Fruit fly (Drosophila melanogaster) Kc167 (cell line): Measurements from ENCODE around the gene CG42580.
"Not testable (repeated sequence)": the region's sequence is repeated elsewhere in the genome, so short reads cannot be mapped to it uniquely, and the experiment has no call there.

ENCODE experiments used
- Myc ChIP-seq: fragments of >200 bp; optimal IDR thresholded peaks from 2 replicates; lab custom pipeline; 2017; ENCODE audit warnings: missing external identifiers
- Sin3A ChIP-seq: fragments of >200 bp; optimal IDR thresholded peaks from 2 replicates; lab custom pipeline; 2018; ENCODE audit warnings: missing external identifiers
- h ChIP-seq: fragments of >200 bp; optimal IDR thresholded peaks from 3 replicates; lab custom pipeline; 2018; ENCODE audit warnings: missing external identifiers
- insv ChIP-seq: fragments of >200 bp; optimal IDR thresholded peaks from 3 replicates; lab custom pipeline; 2018; ENCODE audit warnings: missing external identifiers
- psq ChIP-seq: fragments of >200 bp; optimal IDR thresholded peaks from 2 replicates; lab custom pipeline; 2017; ENCODE audit warnings: missing external identifiers
- ttk ChIP-seq: sonication (Bioruptor generic); optimal IDR thresholded peaks from 2 replicates; lab custom pipeline; 2017; ENCODE audit warnings: missing external identifiers

The CG42580 gene

DNA sequence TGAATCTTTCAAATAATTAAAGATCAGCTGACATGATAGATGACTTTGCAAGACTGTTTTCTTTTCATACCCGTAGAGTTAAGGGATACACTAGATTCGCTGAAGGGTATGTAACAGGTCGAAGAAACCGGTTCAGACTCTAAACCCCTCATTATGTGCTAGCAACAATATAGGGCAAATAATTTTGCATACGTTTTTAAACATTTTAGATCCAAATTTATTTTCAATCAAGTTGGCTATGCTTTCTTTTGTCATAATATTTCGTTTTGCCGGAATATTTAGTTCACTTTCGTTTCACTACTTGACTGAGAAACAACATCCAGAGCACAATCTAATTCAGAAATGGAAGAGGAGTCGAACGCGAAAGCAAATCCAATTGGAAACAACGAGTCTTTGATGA lies at the start of gene CG42580:
TSS of gene CG42580 (plus strand) at position 301 of the 400 bp plus-strand sequence.
- not testable (repeated sequence) for TF ChIP-seq ttk (lab: Kevin White, UChicago); h (lab: Kevin White, UChicago); Sin3A

DNA sequence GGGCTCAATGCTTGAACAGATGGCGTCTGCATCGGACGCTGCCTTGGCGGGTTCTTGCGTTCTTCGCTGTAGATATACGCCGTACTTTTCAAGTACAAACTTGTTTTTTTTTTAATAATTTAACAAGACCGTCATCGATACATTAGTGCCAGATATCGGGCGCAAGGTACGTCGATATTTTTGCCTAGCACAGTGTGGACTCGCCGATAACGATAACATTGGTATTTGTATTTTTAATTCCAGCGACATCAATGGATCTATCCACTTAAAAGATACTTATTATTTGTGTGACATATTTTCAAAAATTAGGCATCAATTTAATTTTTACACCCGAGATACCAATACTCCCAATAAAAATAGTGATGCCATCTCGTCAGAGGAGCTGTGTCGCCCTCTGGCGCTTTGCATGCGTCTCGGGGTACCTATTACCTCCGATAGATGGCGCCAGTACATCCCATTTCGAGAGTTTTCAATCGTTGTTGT lies 49.3 kb upstream of the CG42580 start, which contains the start of gene Tak1:
TSS of gene Tak1 (minus strand) at position 175 of the 483 bp plus-strand sequence.
- TF ChIP-seq ttk (lab: Kevin White, UChicago) (no peak), insv (no peak), Sin3A (no peak), psq (lab: Kevin White, UChicago) (no peak)

DNA sequence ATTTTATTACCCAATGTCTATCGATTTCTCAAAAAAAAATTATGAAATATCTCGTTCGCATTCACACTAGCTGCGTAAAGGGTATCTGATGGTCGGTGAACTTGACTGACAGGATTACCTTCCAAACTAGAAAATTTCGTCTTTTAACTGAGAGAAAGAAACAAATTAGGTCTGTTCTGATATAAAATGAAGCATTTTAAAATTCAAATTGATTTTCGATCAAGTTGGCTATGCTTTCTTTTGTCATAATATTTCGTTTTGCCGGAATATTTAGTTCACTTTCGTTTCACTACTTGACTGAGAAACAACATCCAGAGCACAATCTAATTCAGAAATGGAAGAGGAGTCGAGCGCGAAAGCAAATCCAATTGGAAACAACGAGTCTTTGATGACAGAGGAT lies 46.8 kb upstream of the CG42580 start, which contains the start of gene CG42579:
TSS of gene CG42579 (plus strand) at position 301 of the 400 bp plus-strand sequence.
- TF ChIP-seq insv; psq (lab: Kevin White, UChicago); h (lab: Kevin White, UChicago): not testable (repeated sequence)

DNA sequence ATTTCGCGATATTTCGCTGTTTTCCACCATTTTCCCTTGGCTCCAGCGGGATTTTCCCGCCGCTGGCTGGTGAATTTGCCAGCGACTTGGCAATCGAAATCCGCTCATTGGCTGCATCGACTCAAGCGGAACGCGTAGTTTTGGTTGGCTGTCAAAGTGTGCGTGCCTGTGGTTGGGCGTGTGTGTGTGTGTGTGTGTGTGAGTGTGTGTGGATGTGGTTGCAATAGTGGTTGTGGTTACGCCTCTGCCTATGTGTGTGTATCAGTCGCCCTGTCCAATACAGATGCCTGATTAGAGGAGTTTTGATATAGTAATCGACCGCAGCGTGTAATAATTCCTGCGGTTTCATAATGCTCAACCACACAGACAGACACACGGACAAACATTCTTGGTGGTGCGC lies 38.0 kb upstream of the CG42580 start:
- TF ChIP-seq Sin3A (no peak), h (lab: Kevin White, UChicago) (no peak), psq (lab: Kevin White, UChicago) (no peak)

DNA sequence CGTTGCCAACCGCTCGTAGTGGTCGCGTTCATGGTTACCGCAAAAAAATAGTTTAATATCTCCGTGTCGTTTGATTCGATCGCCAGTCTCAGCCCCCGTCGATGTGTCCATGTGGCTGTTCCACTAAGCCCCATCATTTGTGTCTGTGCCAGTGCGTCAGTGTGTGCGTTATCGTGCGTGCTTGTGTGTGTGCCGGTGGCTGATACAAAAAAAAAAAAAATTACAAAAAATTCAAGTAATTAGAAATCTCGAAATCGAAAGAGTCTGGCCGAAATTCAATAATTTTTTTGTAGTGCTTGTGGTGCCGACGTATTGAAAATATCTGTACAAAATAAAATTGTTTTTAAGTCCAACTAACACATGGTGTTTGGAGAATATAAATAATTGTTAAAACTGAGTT lies 35.9 kb upstream of the CG42580 start, which contains the start of gene RunxB:
TSS of gene RunxB (plus strand) at position 301 of the 400 bp plus-strand sequence.
- TF ChIP-seq Myc (lab: Kevin White, UChicago) (no peak), psq (lab: Kevin White, UChicago) (no peak), Sin3A (no peak), ttk (lab: Kevin White, UChicago) (no peak), insv (no peak), h (lab: Kevin White, UChicago) (no peak)

DNA sequence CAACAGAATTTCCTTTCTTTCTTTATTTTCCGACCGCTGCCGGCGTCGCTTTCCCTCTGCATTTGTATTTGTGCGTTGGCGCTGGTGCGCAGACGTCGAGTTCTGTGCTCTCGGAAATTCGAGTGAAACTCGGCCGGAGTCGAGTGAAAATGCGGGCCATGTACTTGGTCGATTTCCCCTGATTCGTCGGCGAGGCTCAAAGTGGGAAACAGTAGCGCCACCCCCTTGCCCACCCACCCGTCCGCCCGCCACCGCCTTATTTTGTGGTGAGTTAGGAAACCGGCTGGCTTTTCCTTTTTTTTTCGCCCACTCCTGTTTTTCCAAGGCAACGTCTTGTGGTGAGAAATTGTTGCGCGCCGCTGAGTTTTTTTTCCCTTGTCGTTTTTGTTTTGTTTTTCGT lies 14.5 kb upstream of the CG42580 start:
- no peak for TF ChIP-seq Myc (lab: Kevin White, UChicago)
- TF ChIP-seq h (lab: Kevin White, UChicago), result no peak
- TF ChIP-seq insv, result no peak
- TF ChIP-seq Sin3A, result no peak
- no peak for TF ChIP-seq ttk (lab: Kevin White, UChicago)
- TF ChIP-seq psq (lab: Kevin White, UChicago), result no peak

DNA sequence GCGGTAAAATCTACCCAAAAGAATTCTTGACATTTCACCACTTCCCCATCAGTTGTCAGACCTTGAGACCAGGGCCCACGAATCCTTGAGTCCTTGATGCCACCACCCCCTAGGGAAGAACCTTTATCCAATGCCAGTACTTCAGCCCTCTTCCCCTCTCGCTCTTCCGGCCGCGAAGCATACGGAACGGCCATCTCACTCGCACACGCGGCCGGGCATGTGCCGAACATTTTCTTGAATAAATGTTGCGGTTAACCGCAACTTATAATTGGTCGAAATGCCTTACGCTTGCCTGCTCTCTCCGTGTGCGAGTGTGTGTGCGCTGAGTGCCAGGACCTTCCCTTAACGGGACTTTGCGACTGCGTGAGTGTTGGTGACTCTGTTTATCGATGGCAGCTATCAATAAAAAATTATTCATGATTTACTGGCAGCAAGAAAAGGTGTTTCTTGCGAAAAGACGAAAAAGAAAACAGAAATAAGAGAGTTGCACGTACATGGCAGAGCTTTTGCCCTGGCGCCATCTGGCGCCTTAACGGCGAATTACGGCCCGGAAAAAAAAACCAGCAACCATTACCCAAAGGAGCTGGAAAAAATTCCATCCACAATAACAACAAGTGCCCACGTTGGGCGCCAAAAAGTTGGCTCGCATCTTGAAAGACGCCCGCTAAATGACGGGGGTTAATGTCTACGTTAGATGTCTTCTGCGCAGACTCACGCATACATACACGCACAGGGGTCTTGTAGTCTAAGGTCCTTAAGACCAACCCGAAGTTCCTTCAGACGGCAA lies 8.9 kb downstream of the CG42580 start:
- TF ChIP-seq psq (lab: Kevin White, UChicago) (no peak), insv (no peak), ttk (lab: Kevin White, UChicago) (no peak), Myc (lab: Kevin White, UChicago) (no peak), h (lab: Kevin White, UChicago) (no peak), Sin3A (no peak)

DNA sequence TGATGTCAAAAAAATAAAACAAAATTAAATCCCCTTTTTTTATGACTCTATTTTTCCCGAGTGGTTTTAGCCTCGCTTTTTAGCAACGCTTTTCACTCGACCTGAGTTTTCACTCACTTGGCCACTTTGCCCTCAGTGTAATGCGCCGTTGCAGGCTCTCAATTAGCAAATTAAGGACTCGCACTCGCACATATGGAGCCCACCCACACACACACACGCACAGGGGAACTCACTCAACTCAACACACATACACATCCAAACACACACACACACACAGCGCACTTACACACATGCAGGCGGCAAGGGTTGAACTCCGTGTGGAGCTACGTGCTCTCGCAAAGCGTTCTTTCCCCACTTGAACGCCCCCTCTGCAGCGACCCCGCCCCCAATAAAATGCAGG lies 38.9 kb downstream of the CG42580 start:
- TF ChIP-seq psq (lab: Kevin White, UChicago) (no peak), ttk (lab: Kevin White, UChicago) (no peak), Sin3A (no peak), insv (no peak), h (lab: Kevin White, UChicago) (no peak), Myc (lab: Kevin White, UChicago) (no peak)

DNA sequence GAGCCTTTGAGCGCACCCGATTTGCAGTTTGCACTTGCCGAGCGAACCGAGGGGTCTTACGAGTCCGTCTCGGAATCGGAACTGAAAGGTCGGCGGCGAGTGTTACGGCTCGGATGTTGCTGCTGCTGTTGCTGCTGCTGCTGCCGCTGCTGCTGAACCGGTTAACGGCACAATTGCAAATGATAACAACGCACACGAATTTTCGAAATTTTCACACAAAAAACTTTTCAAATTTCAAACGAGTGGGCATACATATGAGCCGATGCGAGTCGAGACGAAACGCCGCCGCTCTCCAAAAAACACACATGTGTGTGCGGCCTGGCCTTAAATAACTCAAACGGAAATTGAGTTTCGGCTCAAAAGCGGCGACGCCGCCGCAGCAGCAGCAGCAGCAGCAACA lies 49.6 kb downstream of the CG42580 start, which contains the start of gene RunxA:
TSS of gene RunxA (minus strand) at position 101 of the 400 bp plus-strand sequence.
- TF ChIP-seq ttk (lab: Kevin White, UChicago) (no peak), psq (lab: Kevin White, UChicago) (no peak), h (lab: Kevin White, UChicago) (no peak), Myc (lab: Kevin White, UChicago) (no peak), insv (no peak), Sin3A (no peak)
